Worm (Caenorhabditis elegans) whole organism, L4/young adult: ENCODE measurements around the gene wdr-31.

ENCODE experiments used
- W03F9.2 ChIP-seq: fragments of 150-350 bp; optimal IDR thresholded peaks from 2 replicates; lab custom pipeline; 2014; ENCODE audit warnings: missing biosample characterization, missing genetic modification characterization
- him-1 ChIP-seq: sonication (generic microtip); optimal IDR thresholded peaks from 2 replicates; lab custom pipeline; 2016; ENCODE audit warnings: missing genotype, missing genetic modification reagents, missing genetic modification characterization, missing compliant biosample characterization

DNA sequence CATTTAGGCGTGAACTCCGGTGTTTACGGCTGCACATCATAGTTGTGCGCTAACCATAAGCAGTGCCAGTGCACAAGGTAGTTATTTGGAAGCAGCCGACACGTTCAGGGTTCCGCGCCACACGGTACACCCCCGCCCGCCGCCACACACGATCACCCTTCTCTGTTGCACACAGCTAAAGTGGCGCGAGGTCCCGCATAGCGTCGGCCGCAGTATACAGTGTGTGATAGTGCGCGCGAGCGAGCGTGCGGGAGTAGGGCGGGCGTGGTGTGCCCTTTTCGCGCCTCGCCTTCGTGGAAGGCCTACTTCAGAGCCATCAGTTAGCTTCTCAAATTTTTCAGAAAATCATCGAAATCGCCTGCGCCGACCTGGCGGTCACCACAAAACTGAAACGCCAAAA, 1.8 kb upstream of the wdr-31 start:
- TF ChIP-seq him-1 (tag; lab: Kevin White, UChicago): no peak
- no peak for TF ChIP-seq W03F9.2 (tag; lab: Kevin White, UChicago)
